Comparison of ENCODE assay signal across 1 fruit fly cellular context in genomic region chr3L:14708053-14708452, dm6.
A peak's percentile ranks its signal among the peaks of the same experiment; 100 is the strongest.
TF ChIP-seq lines count a peak whose summit lies in the region.

No protein-coding gene starts in this region.

TF ChIP-seq in whole organism, embryonic, 481 proteins besides CTCF, POLR2A, EP300 and RAD21 (continued from another document and continues in another):
- TF ChIP-seq Dip3 (GFP tag; optimal IDR thresholded peaks at IDR 0.05; lab: Kevin White, UChicago) (peak; percentile 12), CG10654 (GFP tag; optimal IDR thresholded peaks at IDR 0.05; lab: Kevin White, UChicago) (peak; percentile 37), CG9609 (GFP tag; optimal IDR thresholded peaks at IDR 0.05; lab: Kevin White, UChicago) (no peak), h (optimal IDR thresholded peaks at IDR 0.05; lab: Kevin White, UChicago) (no peak), CG12071 (GFP tag; optimal IDR thresholded peaks at IDR 0.05; lab: Kevin White, UChicago) (peak; percentile 76), prd (optimal IDR thresholded peaks at IDR 0.05; lab: Kevin White, UChicago) (no peak), prd (GFP tag; IDR thresholded peaks at IDR 0.05; lab: Robert Waterston, UW) (no peak), Bgb (GFP tag; IDR thresholded peaks at IDR 0.05; lab: Robert Waterston, UW; ENCODE audit: partially characterized antibody) (no peak), pum (GFP tag; optimal IDR thresholded peaks at IDR 0.05; lab: Kevin White, UChicago) (peak; percentile 0), dm (GFP tag; optimal IDR thresholded peaks at IDR 0.05; lab: Kevin White, UChicago) (no peak), zf30C (GFP tag; optimal IDR thresholded peaks at IDR 0.05; lab: Kevin White, UChicago) (no peak), ind (GFP tag; optimal IDR thresholded peaks at IDR 0.05; lab: Kevin White, UChicago) (no peak), CG3163 (GFP tag; optimal IDR thresholded peaks at IDR 0.05; lab: Kevin White, UChicago) (no peak), danr (GFP tag; IDR thresholded peaks at IDR 0.05; lab: Robert Waterston, UW) (no peak), NFAT (GFP tag; IDR thresholded peaks at IDR 0.05; lab: Robert Waterston, UW) (no peak), gsb-n (tag; optimal IDR thresholded peaks at IDR 0.05; lab: Kevin White, UChicago) (no peak), CG2202 (tag; optimal IDR thresholded peaks at IDR 0.05; lab: Kevin White, UChicago) (no peak), zen2 (GFP tag; IDR thresholded peaks at IDR 0.05; lab: Robert Waterston, UW; ENCODE audit: partially characterized antibody) (no peak), tup (GFP tag; optimal IDR thresholded peaks at IDR 0.05; lab: Kevin White, UChicago) (no peak), Nf-YA (GFP tag; IDR thresholded peaks at IDR 0.05; lab: Robert Waterston, UW) (0 out of 2 replicates have a peak, but pooled peaks have one; percentile 34), pnt (GFP tag; optimal IDR thresholded peaks at IDR 0.05; lab: Kevin White, UChicago) (no peak), da (GFP tag; optimal IDR thresholded peaks at IDR 0.05; lab: Kevin White, UChicago) (no peak), NfI (GFP tag; optimal IDR thresholded peaks at IDR 0.05; lab: Kevin White, UChicago) (peak; percentile 40), maf-S (GFP tag; optimal IDR thresholded peaks at IDR 0.05; lab: Kevin White, UChicago) (peak; percentile 20), CG12236 (GFP tag; optimal IDR thresholded peaks at IDR 0.05; lab: Kevin White, UChicago) (peak; percentile 24), CG15269 (tag; optimal IDR thresholded peaks at IDR 0.05; lab: Kevin White, UChicago) (peak; percentile 35), CG16815 (GFP tag; optimal IDR thresholded peaks at IDR 0.05; lab: Kevin White, UChicago) (no peak), rib (GFP tag; IDR thresholded peaks at IDR 0.05; lab: Robert Waterston, UW) (no peak), NC2α (GFP tag; optimal IDR thresholded peaks at IDR 0.05; lab: Kevin White, UChicago) (no peak), Neu2 (GFP tag; optimal IDR thresholded peaks at IDR 0.05; lab: Kevin White, UChicago; ENCODE audit: borderline replicate concordance) (no peak), CG12155 (GFP tag; optimal IDR thresholded peaks at IDR 0.05; lab: Kevin White, UChicago) (no peak), unc-4 (GFP tag; IDR thresholded peaks at IDR 0.05; lab: Robert Waterston, UW; ENCODE audit: partially characterized antibody) (no peak), emc (GFP tag; optimal IDR thresholded peaks at IDR 0.05; lab: Kevin White, UChicago) (no peak), fd64A (GFP tag; optimal IDR thresholded peaks at IDR 0.05; lab: Kevin White, UChicago) (peak; percentile 9), CG9797 (GFP tag; optimal IDR thresholded peaks at IDR 0.05; lab: Kevin White, UChicago) (no peak), CrebB (tag; optimal IDR thresholded peaks at IDR 0.05; lab: Kevin White, UChicago) (peak; percentile 23), Pdp1 (GFP tag; optimal IDR thresholded peaks at IDR 0.05; lab: Kevin White, UChicago) (peak in 1 of 2 experiments; percentile 20), jing (GFP tag; optimal IDR thresholded peaks at IDR 0.05; lab: Kevin White, UChicago) (no peak), CG8359 (GFP tag; optimal IDR thresholded peaks at IDR 0.05; lab: Kevin White, UChicago; ENCODE audit: borderline replicate concordance) (no peak), CG7271 (tag; optimal IDR thresholded peaks at IDR 0.05; lab: Kevin White, UChicago) (no peak), Dad (GFP tag; optimal IDR thresholded peaks at IDR 0.05; lab: Kevin White, UChicago) (no peak), tin (GFP tag; optimal IDR thresholded peaks at IDR 0.05; lab: Kevin White, UChicago) (no peak), jigr1 (GFP tag; IDR thresholded peaks at IDR 0.05; lab: Robert Waterston, UW) (no peak), lilli (GFP tag; optimal IDR thresholded peaks at IDR 0.05; lab: Kevin White, UChicago) (peak; percentile 30), Hmr (GFP tag; optimal IDR thresholded peaks at IDR 0.05; lab: Kevin White, UChicago) (peak; percentile 69), Rfx (GFP tag; IDR thresholded peaks at IDR 0.05; lab: Robert Waterston, UW) (peak; percentile 45; the same call in 1 of the 2 replicates), sr (GFP tag; IDR thresholded peaks at IDR 0.05; lab: Robert Waterston, UW) (no peak), CG30020 (tag; optimal IDR thresholded peaks at IDR 0.05; lab: Kevin White, UChicago) (no peak), B-H2 (GFP tag; optimal IDR thresholded peaks at IDR 0.05; lab: Kevin White, UChicago) (peak; percentile 36), Atf6 (GFP tag; IDR thresholded peaks at IDR 0.05; lab: Robert Waterston, UW) (peak; percentile 77), CG3065 (GFP tag; optimal IDR thresholded peaks at IDR 0.05; lab: Kevin White, UChicago) (no peak), Adf1 (GFP tag; IDR thresholded peaks at IDR 0.05; lab: Robert Waterston, UW) (no peak; the same call in 1 of the 2 replicates), Doc3 (GFP tag; IDR thresholded peaks at IDR 0.05; lab: Robert Waterston, UW; ENCODE audit: partially characterized antibody) (no peak), slbo (GFP tag; IDR thresholded peaks at IDR 0.05; lab: Robert Waterston, UW) (no peak), CG2712 (tag; optimal IDR thresholded peaks at IDR 0.05; lab: Kevin White, UChicago) (no peak), CG10147 (GFP tag; optimal IDR thresholded peaks at IDR 0.05; lab: Kevin White, UChicago) (peak; percentile 54), Atf-2 (GFP tag; optimal IDR thresholded peaks at IDR 0.05; lab: Kevin White, UChicago) (no peak), CG1832 (GFP tag; optimal IDR thresholded peaks at IDR 0.05; lab: Kevin White, UChicago) (no peak), Opbp (GFP tag; IDR thresholded peaks at IDR 0.05; lab: Robert Waterston, UW; ENCODE audit: partially characterized antibody) (no peak), Usf (GFP tag; optimal IDR thresholded peaks at IDR 0.05; lab: Kevin White, UChicago) (no peak), CG2199 (GFP tag; IDR thresholded peaks at IDR 0.05; lab: Robert Waterston, UW) (no peak), Nf-YB (GFP tag; optimal IDR thresholded peaks at IDR 0.05; lab: Kevin White, UChicago) (no peak), chif (GFP tag; optimal IDR thresholded peaks at IDR 0.05; lab: Kevin White, UChicago) (peak in 1 of 2 experiments; percentile 64), CG4820 (GFP tag; optimal IDR thresholded peaks at IDR 0.05; lab: Kevin White, UChicago) (no peak), CG5953 (GFP tag; IDR thresholded peaks at IDR 0.05; lab: Robert Waterston, UW) (no peak), CG1024 (GFP tag; IDR thresholded peaks at IDR 0.05; lab: Robert Waterston, UW) (no peak), ken (GFP tag; IDR thresholded peaks at IDR 0.05; lab: Robert Waterston, UW) (no peak), cato (GFP tag; optimal IDR thresholded peaks at IDR 0.05; lab: Kevin White, UChicago; ENCODE audit: borderline replicate concordance) (no peak), Dp (GFP tag; optimal IDR thresholded peaks at IDR 0.05; lab: Kevin White, UChicago) (no peak), Gsc (GFP tag; IDR thresholded peaks at IDR 0.05; lab: Robert Waterston, UW) (no peak), CG11247 (GFP tag; IDR thresholded peaks at IDR 0.05; lab: Robert Waterston, UW) (peak; percentile 69), CG4730 (GFP tag; IDR thresholded peaks at IDR 0.05; lab: Robert Waterston, UW) (0 out of 2 replicates have a peak, but pooled peaks have one; percentile 6), CG4404 (GFP tag; IDR thresholded peaks at IDR 0.05; lab: Robert Waterston, UW) (no peak), CG1602 (GFP tag; optimal IDR thresholded peaks at IDR 0.05; lab: Kevin White, UChicago) (no peak), Sox100B (GFP tag; optimal IDR thresholded peaks at IDR 0.05; lab: Kevin White, UChicago) (no peak), CG11398 (GFP tag; optimal IDR thresholded peaks at IDR 0.05; lab: Kevin White, UChicago) (peak; percentile 44), tna (GFP tag; IDR thresholded peaks at IDR 0.05; lab: Robert Waterston, UW; ENCODE audit: partially characterized antibody) (no peak), Dfd (GFP tag; optimal IDR thresholded peaks at IDR 0.05; lab: Kevin White, UChicago) (no peak), CG17829 (tag; optimal IDR thresholded peaks at IDR 0.05; lab: Kevin White, UChicago) (no peak), CG31365 (tag; optimal IDR thresholded peaks at IDR 0.05; lab: Kevin White, UChicago) (no peak), eyg (GFP tag; optimal IDR thresholded peaks at IDR 0.05; lab: Kevin White, UChicago) (peak; percentile 49), CG8924 (tag; optimal IDR thresholded peaks at IDR 0.05; lab: Kevin White, UChicago) (no peak), CG15601 (tag; optimal IDR thresholded peaks at IDR 0.05; lab: Kevin White, UChicago) (peak; percentile 22), CG4854 (GFP tag; optimal IDR thresholded peaks at IDR 0.05; lab: Kevin White, UChicago) (peak; percentile 53), toy (GFP tag; IDR thresholded peaks at IDR 0.05; lab: Robert Waterston, UW) (no peak), CG14441 (GFP tag; IDR thresholded peaks at IDR 0.05; lab: Robert Waterston, UW) (0 out of 2 replicates have a peak, but pooled peaks have one; percentile 32), ase (GFP tag; IDR thresholded peaks at IDR 0.05; lab: Robert Waterston, UW) (no peak), CG18619 (GFP tag; optimal IDR thresholded peaks at IDR 0.05; lab: Kevin White, UChicago) (peak; percentile 50), fru (optimal IDR thresholded peaks at IDR 0.05; lab: Kevin White, UChicago) (no peak), CG4360 (GFP tag; IDR thresholded peaks at IDR 0.05; lab: Robert Waterston, UW) (no peak), Abd-B (GFP tag; optimal IDR thresholded peaks at IDR 0.05; lab: Kevin White, UChicago) (no peak), Ets97D (GFP tag; optimal IDR thresholded peaks at IDR 0.05; lab: Kevin White, UChicago) (peak; percentile 1), seq (GFP tag; IDR thresholded peaks at IDR 0.05; lab: Robert Waterston, UW) (peak; percentile 64), dimm (GFP tag; IDR thresholded peaks at IDR 0.05; lab: Robert Waterston, UW) (no peak), Drgx (GFP tag; IDR thresholded peaks at IDR 0.05; lab: Robert Waterston, UW) (no peak), Eip74EF (GFP tag; optimal IDR thresholded peaks at IDR 0.05; lab: Kevin White, UChicago) (no peak), CG14710 (tag; optimal IDR thresholded peaks at IDR 0.05; lab: Kevin White, UChicago) (no peak), run (tag; optimal IDR thresholded peaks at IDR 0.05; lab: Kevin White, UChicago) (no peak), Rx (GFP tag; IDR thresholded peaks at IDR 0.05; lab: Robert Waterston, UW) (no peak), CG8281 (tag; optimal IDR thresholded peaks at IDR 0.05; lab: Kevin White, UChicago) (peak; percentile 37), Oaz (GFP tag; IDR thresholded peaks at IDR 0.05; lab: Robert Waterston, UW) (no peak), Ravus (GFP tag; IDR thresholded peaks at IDR 0.05; lab: Robert Waterston, UW) (no peak), odd (GFP tag; optimal IDR thresholded peaks at IDR 0.05; lab: Kevin White, UChicago) (peak; percentile 40), kay (GFP tag; optimal IDR thresholded peaks at IDR 0.05; lab: Kevin White, UChicago) (peak; percentile 33), HLH3B (GFP tag; IDR thresholded peaks at IDR 0.05; lab: Robert Waterston, UW) (peak; percentile 36; the same call in 1 of the 2 replicates), CG10979 (tag; optimal IDR thresholded peaks at IDR 0.05; lab: Kevin White, UChicago) (no peak), CG15073 (GFP tag; optimal IDR thresholded peaks at IDR 0.05; lab: Kevin White, UChicago) (no peak), Tbp (GFP tag; optimal IDR thresholded peaks at IDR 0.05; lab: Kevin White, UChicago) (no peak), Camta (GFP tag; optimal IDR thresholded peaks at IDR 0.05; lab: Kevin White, UChicago) (peak; percentile 53), B-H1 (GFP tag; IDR thresholded peaks at IDR 0.05; lab: Robert Waterston, UW) (peak; percentile 18; the same call in 1 of the 3 replicates), CG31224 (GFP tag; IDR thresholded peaks at IDR 0.05; lab: Robert Waterston, UW) (no peak), CG1233 (GFP tag; optimal IDR thresholded peaks at IDR 0.05; lab: Kevin White, UChicago) (peak; percentile 52), Dbx (GFP tag; IDR thresholded peaks at IDR 0.05; lab: Robert Waterston, UW) (no peak), H2.0 (GFP tag; IDR thresholded peaks at IDR 0.05; lab: Robert Waterston, UW) (no peak), CG7357 (GFP tag; IDR thresholded peaks at IDR 0.05; lab: Robert Waterston, UW) (no peak), YL-1 (GFP tag; optimal IDR thresholded peaks at IDR 0.05; lab: Kevin White, UChicago) (no peak), CG12219 (GFP tag; optimal IDR thresholded peaks at IDR 0.05; lab: Kevin White, UChicago) (no peak), CG3995 (GFP tag; optimal IDR thresholded peaks at IDR 0.05; lab: Kevin White, UChicago) (no peak), cad (GFP tag; optimal IDR thresholded peaks at IDR 0.05; lab: Kevin White, UChicago) (no peak), zfh1 (GFP tag; IDR thresholded peaks at IDR 0.05; lab: Robert Waterston, UW) (no peak), GATAe (GFP tag; conservative IDR thresholded peaks at IDR 0.05; lab: Robert Waterston, UW) (no peak), CG13287 (GFP tag; IDR thresholded peaks at IDR 0.05; lab: Robert Waterston, UW; ENCODE audit: partially characterized antibody) (no peak), CG10543 (GFP tag; optimal IDR thresholded peaks at IDR 0.05; lab: Kevin White, UChicago) (peak; percentile 24), eve (GFP tag; optimal IDR thresholded peaks at IDR 0.05; lab: Kevin White, UChicago) (no peak), CG10267 (tag; optimal IDR thresholded peaks at IDR 0.05; lab: Kevin White, UChicago) (no peak), Hand (GFP tag; optimal IDR thresholded peaks at IDR 0.05; lab: Kevin White, UChicago) (no peak), oc (tag; optimal IDR thresholded peaks at IDR 0.05; lab: Kevin White, UChicago) (peak; percentile 4), Bdp1 (GFP tag; optimal IDR thresholded peaks at IDR 0.05; lab: Kevin White, UChicago) (no peak), CG9932 (GFP tag; IDR thresholded peaks at IDR 0.05; lab: Robert Waterston, UW) (no peak), lola (GFP tag; optimal IDR thresholded peaks at IDR 0.05; lab: Kevin White, UChicago) (no peak), Myb (GFP tag; optimal IDR thresholded peaks at IDR 0.05; lab: Kevin White, UChicago) (no peak), CG32767 (GFP tag; IDR thresholded peaks at IDR 0.05; lab: Robert Waterston, UW) (0 out of 2 replicates have a peak, but pooled peaks have one; percentile 13), gsb (GFP tag; IDR thresholded peaks at IDR 0.05; lab: Robert Waterston, UW) (no peak), CG10321 (GFP tag; IDR thresholded peaks at IDR 0.05; lab: Robert Waterston, UW) (peak; percentile 67; the same call in 1 of the 2 replicates), fu2 (GFP tag; optimal IDR thresholded peaks at IDR 0.05; lab: Kevin White, UChicago) (peak; percentile 1), fd3F (GFP tag; optimal IDR thresholded peaks at IDR 0.05; lab: Kevin White, UChicago) (peak; percentile 41)
